Worm (Caenorhabditis elegans) whole organism, L3 larva: ENCODE data around the gene tag-322.

ENCODE experiments used
- aly-2 ChIP-seq: fragments of 150-350 bp; optimal IDR thresholded peaks from 2 replicates; lab custom pipeline; 2014; ENCODE audit warnings: missing biosample characterization, missing genetic modification characterization
- ceh-82 ChIP-seq: fragments of 150-350 bp; optimal IDR thresholded peaks from 2 replicates; lab custom pipeline; 2014; ENCODE audit warnings: missing biosample characterization, missing genetic modification characterization
- egl-27 ChIP-seq: sonication (generic microtip); optimal IDR thresholded peaks from 4 replicates; lab custom pipeline; 2017; ENCODE audit warnings: missing biosample characterization, missing genetic modification reagents, missing genetic modification characterization
- elt-1 ChIP-seq: fragments of 150-350 bp; optimal IDR thresholded peaks from 2 replicates; lab custom pipeline; 2014; ENCODE audit warnings: missing biosample characterization, missing genetic modification characterization
- fkh-10 ChIP-seq: sonication (generic microtip); optimal IDR thresholded peaks from 2 replicates; lab custom pipeline; 2017; ENCODE audit warnings: missing biosample characterization, missing genetic modification reagents, missing genetic modification characterization
- zag-1 ChIP-seq: fragments of 150-350 bp; optimal IDR thresholded peaks from 2 replicates; lab custom pipeline; 2014; ENCODE audit warnings: missing biosample characterization, missing genetic modification characterization
- ztf-11 ChIP-seq: fragments of 150-350 bp; optimal IDR thresholded peaks from 2 replicates; lab custom pipeline; 2014; ENCODE audit warnings: missing biosample characterization, missing genetic modification characterization
- ztf-4 ChIP-seq: fragments of 150-350 bp; optimal IDR thresholded peaks from 2 replicates; lab custom pipeline; 2014; ENCODE audit warnings: missing biosample characterization, missing genetic modification characterization

DNA sequence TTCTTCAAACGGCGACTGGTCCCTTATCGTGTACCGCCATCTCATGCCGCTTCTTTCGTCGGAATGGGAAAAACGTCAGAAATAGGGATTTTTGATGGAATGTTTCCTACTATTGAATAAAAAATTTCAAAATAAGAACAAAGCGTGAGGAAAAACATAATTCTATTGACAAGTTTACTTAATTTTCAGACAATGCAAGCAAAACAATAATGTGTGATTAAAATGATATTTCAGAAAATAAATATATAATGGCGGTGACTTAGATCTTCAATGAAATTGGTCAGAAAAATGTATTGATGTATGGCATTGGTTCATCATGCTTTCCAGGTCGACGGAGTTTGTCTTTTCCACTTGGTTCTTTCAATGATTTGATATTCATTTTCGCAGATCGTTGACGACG is 9.4 kb upstream of the tag-322 start, which contains the start of gene ntp-1:
- TF ChIP-seq ceh-82 (tag; lab: Kevin White, UChicago) (no peak), ztf-4 (no peak), fkh-10 (GFP tag; lab: Kevin White, UChicago) (no peak), elt-1 (tag; lab: Kevin White, UChicago) (no peak), egl-27 (no peak), aly-2 (tag; lab: Kevin White, UChicago) (no peak), zag-1 (tag; lab: Kevin White, UChicago) (no peak), ztf-11 (tag; lab: Kevin White, UChicago) (no peak)
